Worm (Caenorhabditis elegans) whole organism, L1 larva: ENCODE data around the gene snu-66.
A peak's percentile ranks its signal among the peaks of the same experiment; 100 is the strongest.

ENCODE experiments used
- C16A3.4 ChIP-seq: fragments of 150-350 bp; optimal IDR thresholded peaks from 2 replicates; lab custom pipeline; 2014; ENCODE audit warnings: missing biosample characterization, missing genetic modification characterization
- F16B12.6 ChIP-seq: fragments of 150-350 bp; optimal IDR thresholded peaks from 2 replicates; lab custom pipeline; 2014; ENCODE audit warnings: missing biosample characterization, missing genetic modification characterization
- alr-1 ChIP-seq: fragments of 200-800 bp; sonication (Bioruptor generic); optimal IDR thresholded peaks from 2 replicates; lab custom pipeline; 2018; ENCODE audit warnings: borderline replicate concordance, mild to moderate bottlenecking, missing genetic modification characterization, missing compliant biosample characterization
- aly-2 ChIP-seq: fragments of 150-350 bp; optimal IDR thresholded peaks from 2 replicates; lab custom pipeline; 2014; ENCODE audit warnings: missing biosample characterization, missing genetic modification characterization
- ceh-90 ChIP-seq: sonication (generic microtip); optimal IDR thresholded peaks from 2 replicates; lab custom pipeline; 2016; ENCODE audit warnings: missing genetic modification characterization, missing compliant biosample characterization
- dpl-1 ChIP-seq, 3 experiments: fragments of 150-350 bp in 2 of 3; sonication (generic microtip) in 1 of 3; optimal IDR thresholded peaks; 2 replicates each; lab custom pipeline; 2014 to 2017; ENCODE audit warnings: missing biosample characterization in 3 of 3, missing genetic modification characterization in 3 of 3, missing genetic modification reagents in 3 of 3
- dsc-1 ChIP-seq: sonication (generic microtip); optimal IDR thresholded peaks from 2 replicates; lab custom pipeline; 2016; ENCODE audit warnings: mild to moderate bottlenecking, missing genetic modification characterization, missing compliant biosample characterization
- efl-3 ChIP-seq: fragments of 200-800 bp; sonication (Bioruptor generic); optimal IDR thresholded peaks from 2 replicates; lab custom pipeline; 2018; ENCODE audit warnings: mild to moderate bottlenecking, missing genetic modification characterization, missing compliant biosample characterization
- egl-13 ChIP-seq: sonication (generic microtip); optimal IDR thresholded peaks from 2 replicates; lab custom pipeline; 2016; ENCODE audit warnings: missing genotype, missing genetic modification reagents, missing genetic modification characterization, missing compliant biosample characterization
- elt-2 ChIP-seq: sonication (generic microtip); optimal IDR thresholded peaks from 2 replicates; lab custom pipeline; 2016; ENCODE audit warnings: missing genetic modification characterization, mild to moderate bottlenecking, inconsistent platforms, missing compliant biosample characterization, missing genetic modification reagents
- elt-3 ChIP-seq, 6 experiments: fragments of 150-350 bp in 1 of 6; sonication (generic microtip); optimal IDR thresholded peaks; 2 replicates each; lab custom pipeline; 2017 to 2018; ENCODE audit warnings: missing biosample characterization in 6 of 6, missing genetic modification characterization in 6 of 6, inconsistent platforms in 1 of 6
- ets-5 ChIP-seq: fragments of 200-800 bp; sonication (Bioruptor generic); IDR thresholded peaks from 2 replicates; pipeline ENCODE4 v1.3.6; 2022; ENCODE audit warnings: missing genetic modification characterization, missing compliant biosample characterization
- fkh-10 ChIP-seq: sonication (generic microtip); optimal IDR thresholded peaks from 2 replicates; lab custom pipeline; 2017; ENCODE audit warnings: missing biosample characterization, missing genetic modification reagents, missing genetic modification characterization
- fkh-8 ChIP-seq: sonication (generic microtip); optimal IDR thresholded peaks from 2 replicates; lab custom pipeline; 2016; ENCODE audit warnings: mild to moderate bottlenecking, missing genetic modification characterization, missing compliant biosample characterization
- hlh-4 ChIP-seq: sonication (generic microtip); optimal IDR thresholded peaks from 2 replicates; lab custom pipeline; 2016; ENCODE audit warnings: mild to moderate bottlenecking, missing genetic modification characterization, missing compliant biosample characterization
- jun-1 ChIP-seq: fragments of 150-350 bp; optimal IDR thresholded peaks from 2 replicates; lab custom pipeline; 2014; ENCODE audit warnings: missing biosample characterization, missing genetic modification reagents, missing genetic modification characterization
- lin-14 ChIP-seq: fragments of 200-800 bp; sonication (Bioruptor generic); optimal IDR thresholded peaks from 2 replicates; lab custom pipeline; 2018; ENCODE audit warnings: mild to moderate bottlenecking, missing genetic modification characterization, moderate library complexity, missing compliant biosample characterization
- lin-35 ChIP-seq, 2 experiments: fragments of 150-350 bp; optimal IDR thresholded peaks; 2 replicates each; lab custom pipeline; 2014; ENCODE audit warnings: missing biosample characterization in 2 of 2, missing genetic modification characterization in 2 of 2, missing genetic modification reagents in 2 of 2
- mef-2 ChIP-seq: fragments of 150-350 bp; optimal IDR thresholded peaks from 2 replicates; lab custom pipeline; 2014; ENCODE audit warnings: missing biosample characterization, missing genetic modification characterization
- nhr-12 ChIP-seq: sonication (generic microtip); optimal IDR thresholded peaks from 2 replicates; lab custom pipeline; 2017; ENCODE audit warnings: missing biosample characterization, missing genetic modification characterization
- nhr-237 ChIP-seq: fragments of 150-350 bp; optimal IDR thresholded peaks from 2 replicates; lab custom pipeline; 2014; ENCODE audit warnings: missing biosample characterization, missing genetic modification characterization
- nhr-76 ChIP-seq: sonication (generic microtip); optimal IDR thresholded peaks from 2 replicates; lab custom pipeline; 2017; ENCODE audit warnings: missing biosample characterization, missing genetic modification characterization
- nhr-77 ChIP-seq: fragments of 150-350 bp; optimal IDR thresholded peaks from 2 replicates; lab custom pipeline; 2014; ENCODE audit warnings: missing biosample characterization, missing genetic modification characterization
- pag-3 ChIP-seq: sonication (generic microtip); optimal IDR thresholded peaks from 2 replicates; lab custom pipeline; 2017; ENCODE audit warnings: missing genetic modification characterization, mild to moderate bottlenecking, missing compliant biosample characterization, antibody characterized with exemption, borderline replicate concordance; ENCODE audit not compliant: insufficient read depth
- skn-1 ChIP-seq: fragments of 150-350 bp; optimal IDR thresholded peaks from 2 replicates; lab custom pipeline; 2014; ENCODE audit warnings: missing biosample characterization, missing genetic modification characterization
- snu-23 ChIP-seq: sonication (generic microtip); optimal IDR thresholded peaks from 2 replicates; lab custom pipeline; 2016; ENCODE audit warnings: missing genetic modification characterization, missing compliant biosample characterization
- swsn-7 ChIP-seq: sonication (generic microtip); optimal IDR thresholded peaks from 2 replicates; lab custom pipeline; 2016; ENCODE audit warnings: missing genetic modification characterization, missing compliant biosample characterization
- tbx-2 ChIP-seq: sonication (generic microtip); optimal IDR thresholded peaks from 2 replicates; lab custom pipeline; 2016; ENCODE audit warnings: missing genetic modification characterization, missing compliant biosample characterization
- unc-130 ChIP-seq: fragments of 150-350 bp; optimal IDR thresholded peaks from 2 replicates; lab custom pipeline; 2017; ENCODE audit warnings: missing biosample characterization, missing genetic modification characterization, inconsistent platforms
- unc-62 ChIP-seq: fragments of 150-350 bp; optimal IDR thresholded peaks from 2 replicates; lab custom pipeline; 2014; ENCODE audit warnings: missing biosample characterization, missing genetic modification reagents, missing genetic modification characterization
- unc-98 ChIP-seq: fragments of 200-800 bp; sonication (Bioruptor generic); IDR thresholded peaks from 2 replicates; pipeline ENCODE4 v1.3.6; 2022; ENCODE audit warnings: missing genetic modification characterization, missing compliant biosample characterization
- vab-15 ChIP-seq: sonication (generic microtip); optimal IDR thresholded peaks from 2 replicates; lab custom pipeline; 2017; ENCODE audit warnings: missing genotype, mild to moderate bottlenecking, missing genetic modification characterization, missing compliant biosample characterization
- zag-1 ChIP-seq: fragments of 150-350 bp; optimal IDR thresholded peaks from 2 replicates; lab custom pipeline; 2014; ENCODE audit warnings: missing biosample characterization, missing genetic modification characterization
- zip-4 ChIP-seq: fragments of 200-800 bp; sonication (Bioruptor generic); optimal IDR thresholded peaks from 2 replicates; lab custom pipeline; 2018; ENCODE audit warnings: mild to moderate bottlenecking, missing genetic modification characterization, moderate library complexity, missing compliant biosample characterization

The snu-66 gene

ce11 chrV:7622011-7622465, 46.6 kb upstream of the snu-66 start, which contains the start of gene C50E3.12:
Gene C50E3.12, minus strand, starts transcription at chrV:7622061.
- TF ChIP-seq nhr-237 (no peak), ets-5 (GFP tag; lab: Robert Waterston, UW) (no peak), dpl-1 (GFP tag; optimal IDR thresholded peaks at IDR 0.05; lab: Kevin White, UChicago) (no peak), zip-4 (GFP tag; lab: Kevin White, UChicago) (no peak), alr-1 (tag; lab: Kevin White, UChicago) (no peak), unc-98 (GFP tag; lab: Robert Waterston, UW) (no peak), fkh-10 (no peak), aly-2 (no peak), lin-14 (no peak), vab-15 (tag; lab: Kevin White, UChicago) (no peak), snu-23 (GFP tag; lab: Kevin White, UChicago) (no peak), C16A3.4 (no peak), tbx-2 (tag; lab: Kevin White, UChicago) (no peak)
- TF ChIP-seq, all 84 proteins: peak for 0

- TF ChIP-seq hlh-4 (tag; lab: Kevin White, UChicago) (no peak), skn-1 (no peak), mef-2 (tag; lab: Kevin White, UChicago) (no peak)
- TF ChIP-seq, all 84 proteins: peak for 0
These were observed 42.6 kb upstream of the snu-66 start, which contains the start of gene C50E3.15 for ce11 chrV:7618114-7618513. Gene C50E3.15, plus strand, starts transcription at chrV:7618414.

- TF ChIP-seq unc-130 (tag; lab: Kevin White, UChicago) (no peak), ceh-90 (tag; lab: Kevin White, UChicago) (no peak), jun-1 (tag; lab: Kevin White, UChicago) (no peak), elt-3 (tag; optimal IDR thresholded peaks at IDR 0.05; lab: Kevin White, UChicago) (no peak), egl-13 (tag; lab: Kevin White, UChicago) (no peak), nhr-77 (no peak), unc-62 (GFP tag; lab: Kevin White, UChicago) (no peak), fkh-8 (tag; lab: Kevin White, UChicago) (no peak), nhr-12 (tag; lab: Kevin White, UChicago) (no peak), swsn-7 (no peak), F16B12.6 (tag; lab: Kevin White, UChicago) (no peak), lin-35 (GFP tag; optimal IDR thresholded peaks at IDR 0.05; lab: Kevin White, UChicago) (no peak), unc-98 (GFP tag; lab: Robert Waterston, UW) (no peak), zag-1 (tag; lab: Kevin White, UChicago) (no peak), lin-14 (no peak), efl-3 (no peak), nhr-76 (tag; lab: Kevin White, UChicago) (no peak), tbx-2 (tag; lab: Kevin White, UChicago) (no peak), pag-3 (tag; lab: Kevin White, UChicago) (no peak)
These were observed 36.6 kb upstream of the snu-66 start, which contains the start of gene clec-215 for ce11 chrV:7612044-7612443. Gene clec-215, plus strand, starts transcription at chrV:7612344.

DNA sequence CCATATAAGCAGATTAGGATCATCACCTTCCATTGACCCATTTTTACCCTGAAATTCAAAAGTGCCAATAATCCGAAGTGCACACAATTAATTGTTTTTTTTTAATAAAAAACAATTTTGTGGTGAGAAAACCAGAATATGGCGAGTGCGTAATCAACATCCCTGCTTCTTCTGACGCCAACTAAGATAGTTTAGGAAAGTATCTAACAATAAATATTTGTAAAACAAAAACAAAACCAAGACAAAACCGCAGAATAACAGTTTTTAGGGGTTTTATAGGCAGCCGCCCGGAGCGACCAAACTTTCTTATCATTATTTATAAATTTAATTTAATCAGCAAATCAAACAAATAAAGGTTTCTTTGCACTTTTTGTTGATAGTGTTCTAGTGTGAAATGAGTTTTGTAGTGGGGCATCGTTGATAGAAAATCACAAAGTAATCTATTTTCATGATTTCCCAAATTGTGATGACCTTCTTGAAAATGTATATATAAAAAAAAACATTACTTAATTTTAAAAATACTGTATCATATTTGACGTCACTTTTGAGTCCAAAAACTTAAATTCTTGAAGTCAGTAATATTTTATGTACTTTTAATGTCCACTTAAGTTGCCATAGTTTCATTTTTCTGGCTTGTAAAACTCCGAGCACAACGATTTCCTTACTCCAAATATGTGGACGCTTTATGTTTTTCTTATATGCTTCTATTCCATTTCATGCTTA, 34.4 kb upstream of the snu-66 start, which contains the start of the genes folt-3 and clec-214:
Gene folt-3 (minus strand): TSS at position 51 of the 723 bp plus-strand sequence.
Gene clec-214 (plus strand): TSS at position 673 of the 723 bp plus-strand sequence.
- TF ChIP-seq dsc-1 (tag; lab: Kevin White, UChicago) (no peak), elt-2 (tag; lab: Kevin White, UChicago) (peak; percentile 32)
- TF ChIP-seq, all 84 proteins: peak for 1
